Fruit fly (Drosophila melanogaster): ENCODE data around the gene nonA-l.
A peak's percentile ranks its signal among the peaks of the same experiment; 100 is the strongest.

Gene nonA-l

DNA sequence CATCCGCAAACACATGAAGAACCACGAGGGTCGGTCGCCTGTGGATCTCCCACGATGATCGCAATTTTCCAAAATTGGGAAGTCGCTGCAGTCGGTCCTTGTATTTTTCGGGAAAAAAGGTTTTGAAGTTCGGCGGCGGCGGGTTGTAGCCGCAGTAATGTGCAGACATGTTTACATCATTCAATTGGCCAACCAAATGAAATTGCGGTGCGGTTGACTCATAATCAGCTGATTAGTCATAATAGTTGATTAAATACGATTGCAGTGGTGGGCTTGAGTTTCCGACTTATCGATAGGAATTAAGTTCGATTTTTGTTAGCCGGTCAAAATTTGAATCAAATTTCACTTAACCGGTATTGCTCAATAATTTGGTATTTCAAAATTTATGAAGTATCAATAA, 12.1 kb downstream of the nonA-l start, which contains the start of gene CG14907 (continued):
- no peak for TF ChIP-seq da (GFP tag; optimal IDR thresholded peaks at IDR 0.05)
- TF ChIP-seq CG10654 (GFP tag; optimal IDR thresholded peaks at IDR 0.05) = no peak
- no peak for TF ChIP-seq CG18262 (tag; optimal IDR thresholded peaks at IDR 0.05)
- no peak for TF ChIP-seq CG4617 (GFP tag; optimal IDR thresholded peaks at IDR 0.05; ENCODE audit: borderline replicate concordance)
- TF ChIP-seq CG7372 (GFP tag; IDR thresholded peaks at IDR 0.05) = no peak
- no peak for TF ChIP-seq CG18764 (GFP tag; optimal IDR thresholded peaks at IDR 0.05)
- TF ChIP-seq CG10274 (GFP tag; optimal IDR thresholded peaks at IDR 0.05) = no peak
- TF ChIP-seq CG8089 (GFP tag; optimal IDR thresholded peaks at IDR 0.05) = no peak
- no peak for TF ChIP-seq CG14965 (GFP tag; optimal IDR thresholded peaks at IDR 0.05; ENCODE audit: borderline replicate concordance)
- TF ChIP-seq Doc3 (GFP tag; IDR thresholded peaks at IDR 0.05; ENCODE audit: partially characterized antibody) = peak; percentile 55; the same call in 2 of the 3 replicates
- no peak for TF ChIP-seq CG3163 (GFP tag; optimal IDR thresholded peaks at IDR 0.05)
- TF ChIP-seq lov (optimal IDR thresholded peaks at IDR 0.05) = no peak
- no peak for TF ChIP-seq lov (GFP tag; IDR thresholded peaks at IDR 0.05)
- no peak for TF ChIP-seq ap (GFP tag; IDR thresholded peaks at IDR 0.05)
- no peak for TF ChIP-seq CG14667 (GFP tag; IDR thresholded peaks at IDR 0.05)
- TF ChIP-seq BtbVII (GFP tag; optimal IDR thresholded peaks at IDR 0.05) = no peak
- TF ChIP-seq CG34224 (GFP tag; IDR thresholded peaks at IDR 0.05; ENCODE audit: partially characterized antibody) = peak; percentile 69
- no peak for TF ChIP-seq CG2678 (tag; optimal IDR thresholded peaks at IDR 0.05)
- TF ChIP-seq CG4730 (GFP tag; IDR thresholded peaks at IDR 0.05) = no peak
- no peak for TF ChIP-seq crc (GFP tag; optimal IDR thresholded peaks at IDR 0.05)
- TF ChIP-seq CG12769 (tag; optimal IDR thresholded peaks at IDR 0.05) = no peak
- TF ChIP-seq CG17912 (GFP tag; optimal IDR thresholded peaks at IDR 0.05) = no peak
- no peak for TF ChIP-seq sd (tag; optimal IDR thresholded peaks at IDR 0.05)
- no peak for TF ChIP-seq CG16779 (GFP tag; IDR thresholded peaks at IDR 0.05)
- no peak for TF ChIP-seq usp (GFP tag; optimal IDR thresholded peaks at IDR 0.05)
- no peak for TF ChIP-seq CG33557 (GFP tag; optimal IDR thresholded peaks at IDR 0.05)
- no peak for TF ChIP-seq CG3407 (GFP tag; optimal IDR thresholded peaks at IDR 0.05)
- no peak for TF ChIP-seq CG4360 (GFP tag; IDR thresholded peaks at IDR 0.05)
- TF ChIP-seq PHDP (tag; optimal IDR thresholded peaks at IDR 0.05) = peak; percentile 7
- no peak for TF ChIP-seq dmrt99B (tag; optimal IDR thresholded peaks at IDR 0.05)
- no peak for TF ChIP-seq zen (tag; optimal IDR thresholded peaks at IDR 0.05)
- no peak for TF ChIP-seq CG18476 (GFP tag; optimal IDR thresholded peaks at IDR 0.05)
- no peak for TF ChIP-seq chn (GFP tag; optimal IDR thresholded peaks at IDR 0.05)
- TF ChIP-seq ase (GFP tag; IDR thresholded peaks at IDR 0.05) = no peak
- TF ChIP-seq CG7271 (tag; optimal IDR thresholded peaks at IDR 0.05) = no peak
- TF ChIP-seq CG7839 (tag; optimal IDR thresholded peaks at IDR 0.05) = no peak
- no peak for TF ChIP-seq CG2889 (GFP tag; IDR thresholded peaks at IDR 0.05)
- TF ChIP-seq salm (tag; optimal IDR thresholded peaks at IDR 0.05) = no peak
- no peak for TF ChIP-seq sima (GFP tag; optimal IDR thresholded peaks at IDR 0.05)
- TF ChIP-seq Ptx1 (GFP tag; IDR thresholded peaks at IDR 0.05) = no peak
- no peak for TF ChIP-seq D19B (GFP tag; optimal IDR thresholded peaks at IDR 0.05)
- TF ChIP-seq CG15011 (GFP tag; optimal IDR thresholded peaks at IDR 0.05) = no peak
- TF ChIP-seq CG6854 (GFP tag; optimal IDR thresholded peaks at IDR 0.05) = no peak

Measured in whole organism, embryonic.